Fruit fly (Drosophila melanogaster): ENCODE results near the gene CG14864.

DNA sequence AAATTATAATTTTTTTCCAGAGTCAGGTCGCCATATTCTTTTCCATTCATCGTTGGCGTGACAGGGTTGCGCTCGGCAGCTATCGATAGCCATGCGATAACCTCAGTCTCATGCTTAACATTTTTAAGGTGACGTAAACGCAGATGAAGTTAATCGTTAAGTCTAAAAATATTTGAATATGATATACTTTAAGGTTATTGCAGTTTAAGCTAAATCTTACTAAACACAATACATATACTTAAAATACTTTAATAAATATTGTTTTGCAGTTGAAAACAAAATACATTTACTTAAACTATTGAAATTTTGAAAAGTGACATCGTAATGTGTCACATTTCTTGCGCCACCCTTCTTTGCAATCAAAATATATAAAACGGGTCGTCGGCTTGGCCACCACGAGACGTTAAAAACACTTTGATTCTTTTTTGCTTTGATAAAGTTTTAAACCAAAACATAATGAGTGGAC, 6.9 kb upstream of the CG14864 start, which contains the start of the genes Cp190 and CG4338:
- TF ChIP-seq pad (GFP tag; optimal IDR thresholded peaks at IDR 0.05), result peak; percentile 90
- TF ChIP-seq cic (GFP tag; optimal IDR thresholded peaks at IDR 0.05), result peak; percentile 77
- peak; percentile 91 for TF ChIP-seq ovo (GFP tag; optimal IDR thresholded peaks at IDR 0.05)
- TF ChIP-seq CG14711 (tag; optimal IDR thresholded peaks at IDR 0.05), result peak; percentile 97
